Worm (Caenorhabditis elegans) whole organism, young adult: ENCODE measurements around the gene T02H6.6.

Experiments used
- B0019.2 ChIP-seq: fragments of 200-800 bp; sonication (Bioruptor generic); conservative IDR thresholded peaks from 2 replicates; pipeline ENCODE4 v1.3.6; 2022; ENCODE audit warnings: missing genetic modification reagents, missing genetic modification characterization, missing compliant biosample characterization
- F49E8.2 ChIP-seq: sonication (generic microtip); optimal IDR thresholded peaks from 3 replicates; lab custom pipeline; 2017; ENCODE audit warnings: missing genetic modification characterization, mild to moderate bottlenecking, missing compliant biosample characterization, antibody characterized with exemption, moderate library complexity; ENCODE audit not compliant: insufficient read depth
- chd-7 ChIP-seq: sonication (generic microtip); optimal IDR thresholded peaks from 2 replicates; lab custom pipeline; 2016; ENCODE audit warnings: mild to moderate bottlenecking, missing genetic modification characterization, moderate library complexity, missing compliant biosample characterization
- hrde-1 ChIP-seq: sonication (generic microtip); optimal IDR thresholded peaks from 2 replicates; lab custom pipeline; 2016; ENCODE audit warnings: missing genetic modification characterization, mild to moderate bottlenecking, missing compliant biosample characterization, moderate library complexity, missing genotype, missing genetic modification reagents, borderline replicate concordance
- lin-40 ChIP-seq: sonication (generic microtip); optimal IDR thresholded peaks from 2 replicates; lab custom pipeline; 2016; ENCODE audit warnings: missing genetic modification characterization, mild to moderate bottlenecking, missing compliant biosample characterization, missing genotype, missing genetic modification reagents
- madf-3 ChIP-seq: fragments of 200-800 bp; sonication (Bioruptor generic); IDR thresholded peaks from 2 replicates; pipeline ENCODE4 v1.3.6; 2022; ENCODE audit warnings: missing genetic modification reagents, missing genetic modification characterization, missing compliant biosample characterization
- nhr-80 ChIP-seq: sonication (generic microtip); optimal IDR thresholded peaks from 2 replicates; lab custom pipeline; 2016; ENCODE audit warnings: missing genetic modification characterization, missing compliant biosample characterization
- nhr-90 ChIP-seq: sonication (generic microtip); optimal IDR thresholded peaks from 2 replicates; lab custom pipeline; 2016; ENCODE audit warnings: missing genotype, mild to moderate bottlenecking, missing genetic modification characterization, missing compliant biosample characterization
- sea-2 ChIP-seq: fragments of 200-800 bp; sonication (Bioruptor generic); IDR thresholded peaks from 2 replicates; pipeline ENCODE4 v1.3.6; 2022; ENCODE audit warnings: missing genetic modification characterization, missing compliant biosample characterization
- snpc-3.4 ChIP-seq: sonication (generic microtip); optimal IDR thresholded peaks from 2 replicates; lab custom pipeline; 2017; ENCODE audit warnings: missing genetic modification characterization, mild to moderate bottlenecking, missing compliant biosample characterization, antibody characterized with exemption, moderate library complexity, missing genotype, missing genetic modification reagents
- sptf-2 ChIP-seq: fragments of 200-800 bp; sonication (Bioruptor generic); optimal IDR thresholded peaks from 2 replicates; lab custom pipeline; 2018; ENCODE audit warnings: mild to moderate bottlenecking, missing genetic modification characterization, missing compliant biosample characterization
- zim-3 ChIP-seq: sonication (generic microtip); optimal IDR thresholded peaks from 2 replicates; lab custom pipeline; 2017; ENCODE audit warnings: mild to moderate bottlenecking, missing genetic modification characterization, moderate library complexity, missing compliant biosample characterization
- ztf-6 ChIP-seq: fragments of 200-800 bp; sonication (Bioruptor generic); IDR thresholded peaks from 2 replicates; pipeline ENCODE4 v1.3.6; 2022; ENCODE audit warnings: missing genetic modification reagents, missing genetic modification characterization, missing compliant biosample characterization

- TF ChIP-seq F49E8.2: no peak
- TF ChIP-seq chd-7: no peak
- no peak for TF ChIP-seq madf-3 (GFP tag; lab: Robert Waterston, UW)
- TF ChIP-seq nhr-90 (tag; lab: Kevin White, UChicago): no peak
- TF ChIP-seq sea-2 (GFP tag; lab: Robert Waterston, UW): no peak
- no peak for TF ChIP-seq lin-40 (tag; lab: Kevin White, UChicago)
- TF ChIP-seq nhr-80 (tag; lab: Kevin White, UChicago): no peak
- TF ChIP-seq zim-3 (tag; lab: Kevin White, UChicago): no peak
- TF ChIP-seq ztf-6: no peak
- TF ChIP-seq sptf-2 (GFP tag; lab: Kevin White, UChicago): no peak
- no peak for TF ChIP-seq snpc-3.4 (tag; lab: Kevin White, UChicago)
- TF ChIP-seq B0019.2 (GFP tag; lab: Robert Waterston, UW): no peak
- TF ChIP-seq hrde-1: no peak
Measured at ce11 chrII:721931-722330, 38.4 kb downstream of the T02H6.6 start.
